Worm (Caenorhabditis elegans): ENCODE results near the gene rfip-1.

DNA sequence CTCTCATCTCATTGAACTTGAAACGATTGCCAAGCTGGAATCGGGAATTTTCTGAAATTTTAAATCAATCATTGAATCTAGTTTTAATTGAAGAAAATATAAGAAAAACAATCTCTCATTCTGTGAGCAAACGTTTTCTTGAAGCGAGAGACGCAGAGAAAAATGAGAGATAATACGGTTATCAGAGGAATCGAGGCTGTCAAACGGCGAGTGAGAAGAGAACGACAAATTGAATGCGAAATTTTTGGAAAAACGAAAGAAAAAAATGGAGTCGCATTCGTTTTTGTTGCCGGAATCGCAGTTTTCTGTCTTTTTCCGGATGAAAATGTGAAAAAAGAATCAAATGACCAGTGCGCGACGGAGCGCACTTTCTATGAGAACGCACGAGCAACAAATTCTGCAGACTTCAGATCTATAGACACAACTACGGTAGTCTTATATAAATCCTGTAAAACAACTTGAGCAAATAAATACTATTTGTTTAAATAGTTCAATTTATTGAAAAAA is 10.7 kb upstream of the rfip-1 start, which contains the start of gene tex-2:
- TF ChIP-seq nhr-12 (tag; optimal IDR thresholded peaks at IDR 0.05) (no peak), sem-4 (tag; optimal IDR thresholded peaks at IDR 0.05) (no peak), peb-1 (tag; optimal IDR thresholded peaks at IDR 0.05) (no peak), ztf-11 (tag; optimal IDR thresholded peaks at IDR 0.05) (no peak), ceh-82 (tag; optimal IDR thresholded peaks at IDR 0.05) (no peak), skn-1 (tag; optimal IDR thresholded peaks at IDR 0.05) (no peak), nhr-11 (tag; optimal IDR thresholded peaks at IDR 0.05) (no peak)
